Worm (Caenorhabditis elegans) whole organism, late embryonic: ENCODE data around the gene F16G10.14.

Experiments
- ama-1 ChIP-seq: fragments of 150-350 bp; optimal IDR thresholded peaks from 2 replicates; lab custom pipeline; 2014
- ceh-48 ChIP-seq: sonication (generic microtip); optimal IDR thresholded peaks from 2 replicates; lab custom pipeline; 2016; ENCODE audit warnings: missing genetic modification characterization, inconsistent platforms, missing compliant biosample characterization
- dve-1 ChIP-seq: sonication (generic microtip); optimal IDR thresholded peaks from 2 replicates; lab custom pipeline; 2017; ENCODE audit warnings: antibody characterized with exemption, mild to moderate bottlenecking, missing genetic modification characterization, missing compliant biosample characterization
- fkh-10 ChIP-seq: fragments of 150-350 bp; optimal IDR thresholded peaks from 2 replicates; lab custom pipeline; 2014; ENCODE audit warnings: missing biosample characterization, missing genetic modification reagents, missing genetic modification characterization
- hlh-15 ChIP-seq: sonication (generic microtip); optimal IDR thresholded peaks from 2 replicates; lab custom pipeline; 2016; ENCODE audit warnings: missing genetic modification characterization, missing compliant biosample characterization
- hlh-8 ChIP-seq: sonication (generic microtip); optimal IDR thresholded peaks from 2 replicates; lab custom pipeline; 2016; ENCODE audit warnings: missing genotype, missing genetic modification characterization, missing compliant biosample characterization
- madf-2 ChIP-seq: sonication (generic microtip); optimal IDR thresholded peaks from 2 replicates; lab custom pipeline; 2017; ENCODE audit warnings: missing genetic modification characterization, missing compliant biosample characterization
- mec-3 ChIP-seq: sonication (generic microtip); optimal IDR thresholded peaks from 2 replicates; lab custom pipeline; 2016; ENCODE audit warnings: borderline replicate concordance, missing genetic modification characterization, missing compliant biosample characterization
- nhr-11 ChIP-seq: fragments of 150-350 bp; optimal IDR thresholded peaks from 2 replicates; lab custom pipeline; 2014; ENCODE audit warnings: missing biosample characterization, missing genetic modification characterization
- pha-4 ChIP-seq: fragments of 150-350 bp; optimal IDR thresholded peaks from 2 replicates; lab custom pipeline; 2018; ENCODE audit warnings: missing biosample characterization, missing genetic modification reagents, missing genetic modification characterization
- pqm-1 ChIP-seq: sonication (generic microtip); optimal IDR thresholded peaks from 2 replicates; lab custom pipeline; 2016; ENCODE audit warnings: missing genetic modification characterization, missing compliant biosample characterization
- sox-4 ChIP-seq: sonication (generic microtip); optimal IDR thresholded peaks from 2 replicates; lab custom pipeline; 2017; ENCODE audit warnings: mild to moderate bottlenecking, missing genetic modification characterization, inconsistent platforms, missing compliant biosample characterization
- tbx-2 ChIP-seq: sonication (generic microtip); optimal IDR thresholded peaks from 2 replicates; lab custom pipeline; 2016; ENCODE audit warnings: missing genetic modification characterization, missing compliant biosample characterization
- unc-55 ChIP-seq: sonication (generic microtip); optimal IDR thresholded peaks from 2 replicates; lab custom pipeline; 2017; ENCODE audit warnings: missing biosample characterization, missing genetic modification reagents, missing genetic modification characterization

- no peak for TF ChIP-seq hlh-8
- no peak for TF ChIP-seq tbx-2 (tag; lab: Kevin White, UChicago)
- no peak for TF ChIP-seq pha-4
- no peak for TF ChIP-seq pqm-1 (tag; lab: Kevin White, UChicago)
- no peak for TF ChIP-seq dve-1 (tag; lab: Kevin White, UChicago)
- TF ChIP-seq sox-4 (tag; lab: Kevin White, UChicago), result no peak
- no peak for TF ChIP-seq nhr-11
- no peak for TF ChIP-seq fkh-10 (GFP tag; lab: Kevin White, UChicago)
- TF ChIP-seq ama-1, result no peak
- no peak for TF ChIP-seq ceh-48 (tag; lab: Kevin White, UChicago)
- TF ChIP-seq hlh-15 (tag; lab: Kevin White, UChicago), result no peak
- no peak for TF ChIP-seq mec-3 (tag; lab: Kevin White, UChicago)
- TF ChIP-seq madf-2 (tag; lab: Kevin White, UChicago), result no peak
- no peak for TF ChIP-seq unc-55 (GFP tag; lab: Kevin White, UChicago)
Measured at ce11 chrII:2354476-2354875, 44.3 kb downstream of the F16G10.14 start, which contains the start of gene F43C11.2.
